Worm (Caenorhabditis elegans) whole organism, early embryonic: ENCODE results near the gene spp-20.
A peak's percentile ranks its signal among the peaks of the same experiment; 100 is the strongest.

Source experiments
- B0310.2 ChIP-seq: sonication (generic microtip); optimal IDR thresholded peaks from 2 replicates; lab custom pipeline; 2016; ENCODE audit warnings: mild to moderate bottlenecking, missing genetic modification characterization, missing compliant biosample characterization
- aly-1 ChIP-seq: sonication (generic microtip); optimal IDR thresholded peaks from 2 replicates; lab custom pipeline; 2016; ENCODE audit warnings: missing genetic modification characterization, missing compliant biosample characterization
- ama-1 ChIP-seq: fragments of 150-350 bp; optimal IDR thresholded peaks from 2 replicates; lab custom pipeline; 2014
- ets-7 ChIP-seq: sonication (generic microtip); optimal IDR thresholded peaks from 2 replicates; lab custom pipeline; 2016; ENCODE audit warnings: missing genotype, missing genetic modification characterization, missing compliant biosample characterization
- flt-1 ChIP-seq: fragments of 200-800 bp; sonication (Bioruptor generic); IDR thresholded peaks from 2 replicates; pipeline ENCODE4 v1.3.6; 2022; ENCODE audit warnings: missing genetic modification characterization, missing compliant biosample characterization
- hmbx-1 ChIP-seq: sonication (generic microtip); optimal IDR thresholded peaks from 2 replicates; lab custom pipeline; 2016; ENCODE audit warnings: mild to moderate bottlenecking, missing genetic modification characterization, missing compliant biosample characterization
- hmg-4 ChIP-seq: fragments of 200-800 bp; sonication (Bioruptor generic); optimal IDR thresholded peaks from 2 replicates; lab custom pipeline; 2018; ENCODE audit warnings: mild to moderate bottlenecking, missing genetic modification characterization, missing compliant biosample characterization
- hnd-1 ChIP-seq: sonication (generic microtip); optimal IDR thresholded peaks from 2 replicates; lab custom pipeline; 2016; ENCODE audit warnings: missing genetic modification characterization, missing compliant biosample characterization
- pes-1 ChIP-seq: fragments of 200-800 bp; sonication (Bioruptor generic); IDR thresholded peaks from 2 replicates; pipeline ENCODE4 v1.3.6; 2022; ENCODE audit warnings: missing genetic modification reagents, missing genetic modification characterization, missing compliant biosample characterization
- scrt-1 ChIP-seq: fragments of 200-800 bp; sonication (Bioruptor generic); IDR thresholded peaks from 2 replicates; pipeline ENCODE4 v1.3.6; 2022; ENCODE audit warnings: missing genetic modification characterization, missing compliant biosample characterization
- sea-1 ChIP-seq: fragments of 200-800 bp; sonication (Bioruptor generic); conservative IDR thresholded peaks from 2 replicates; pipeline ENCODE4 v1.3.6; 2022; ENCODE audit warnings: missing genetic modification characterization, missing compliant biosample characterization
- tbx-11 ChIP-seq: fragments of 200-800 bp; sonication (Bioruptor generic); IDR thresholded peaks from 2 replicates; pipeline ENCODE4 v1.3.6; 2022; ENCODE audit warnings: missing genetic modification characterization, missing compliant biosample characterization
- tbx-37 ChIP-seq: fragments of 200-800 bp; sonication (Bioruptor generic); conservative IDR thresholded peaks from 2 replicates; pipeline ENCODE4 v1.3.6; 2022; ENCODE audit warnings: missing genetic modification reagents, missing genetic modification characterization, missing compliant biosample characterization
- tra-4 ChIP-seq: sonication (generic microtip); optimal IDR thresholded peaks from 2 replicates; lab custom pipeline; 2017; ENCODE audit warnings: missing genetic modification characterization, missing compliant biosample characterization

- no peak for TF ChIP-seq hnd-1 (tag; lab: Kevin White, UChicago)
- no peak for TF ChIP-seq sea-1 (GFP tag; lab: Robert Waterston, UW)
- no peak for TF ChIP-seq tbx-37 (GFP tag; lab: Robert Waterston, UW)
- TF ChIP-seq ama-1 (lab: Kevin White, UChicago): no peak
- TF ChIP-seq B0310.2 (tag; lab: Kevin White, UChicago): no peak
- no peak for TF ChIP-seq aly-1
- TF ChIP-seq hmbx-1 (tag; lab: Kevin White, UChicago): no peak
- peak; percentile 27 for TF ChIP-seq hmg-4 (GFP tag; lab: Kevin White, UChicago)
- no peak for TF ChIP-seq tbx-11
- 0 out of 2 replicates have a peak, but pooled peaks have one; percentile 44 for TF ChIP-seq pes-1
- no peak for TF ChIP-seq tra-4 (tag; lab: Kevin White, UChicago)
- TF ChIP-seq scrt-1: no peak
- no peak for TF ChIP-seq flt-1 (GFP tag; lab: Robert Waterston, UW)
- no peak for TF ChIP-seq ets-7 (tag; lab: Kevin White, UChicago)
Measured at ce11 chrV:6513356-6513755, 44.6 kb downstream of the spp-20 start.
